Fruit fly (Drosophila melanogaster): Measurements from ENCODE around the gene Ogg1.

- TF ChIP-seq h (optimal IDR thresholded peaks at IDR 0.05) (no peak), Sin3A (optimal IDR thresholded peaks at IDR 0.05) (no peak), insv (optimal IDR thresholded peaks at IDR 0.05) (no peak), psq (optimal IDR thresholded peaks at IDR 0.05) (no peak), ttk (optimal IDR thresholded peaks at IDR 0.05) (no peak)
These were observed 33.3 kb upstream of the Ogg1 start for dm6 chrX:8656550-8657431.

Measured in Kc167 (cell line).